Worm (Caenorhabditis elegans) whole organism, late embryonic: ENCODE data around the gene T25E12.6.
A peak's percentile ranks its signal among the peaks of the same experiment; 100 is the strongest.

Source experiments
- C08G9.2 ChIP-seq: sonication (generic microtip); optimal IDR thresholded peaks from 2 replicates; lab custom pipeline; 2016; ENCODE audit warnings: mild to moderate bottlenecking, missing genetic modification characterization, moderate library complexity, missing compliant biosample characterization
- C38D4.7 ChIP-seq: fragments of 200-800 bp; sonication (Bioruptor generic); optimal IDR thresholded peaks from 2 replicates; lab custom pipeline; 2018; ENCODE audit warnings: mild to moderate bottlenecking, missing genetic modification characterization, moderate library complexity, missing compliant biosample characterization
- K02D7.2 ChIP-seq: sonication (generic microtip); optimal IDR thresholded peaks from 2 replicates; lab custom pipeline; 2017; ENCODE audit warnings: mild to moderate bottlenecking, missing genetic modification characterization, missing compliant biosample characterization
- K09A11.1 ChIP-seq: sonication (generic microtip); optimal IDR thresholded peaks from 2 replicates; lab custom pipeline; 2017; ENCODE audit warnings: antibody characterized with exemption, mild to moderate bottlenecking, missing genetic modification characterization, missing compliant biosample characterization; ENCODE audit not compliant: insufficient read depth
- T23F11.4 ChIP-seq: fragments of 200-800 bp; sonication (Bioruptor generic); optimal IDR thresholded peaks from 2 replicates; lab custom pipeline; 2018; ENCODE audit warnings: mild to moderate bottlenecking, missing genetic modification characterization, missing compliant biosample characterization
- ama-1 ChIP-seq: fragments of 150-350 bp; optimal IDR thresholded peaks from 2 replicates; lab custom pipeline; 2014
- ceh-14 ChIP-seq: sonication (generic microtip); optimal IDR thresholded peaks from 2 replicates; lab custom pipeline; 2016; ENCODE audit warnings: missing genotype, missing genetic modification characterization, missing compliant biosample characterization
- ceh-18 ChIP-seq: sonication (generic microtip); optimal IDR thresholded peaks from 2 replicates; lab custom pipeline; 2016; ENCODE audit warnings: missing genetic modification characterization, missing compliant biosample characterization
- ceh-2 ChIP-seq: sonication (generic microtip); optimal IDR thresholded peaks from 2 replicates; lab custom pipeline; 2016; ENCODE audit warnings: missing genotype, missing genetic modification characterization, missing compliant biosample characterization
- ceh-24 ChIP-seq: sonication (generic microtip); optimal IDR thresholded peaks from 2 replicates; lab custom pipeline; 2016; ENCODE audit warnings: mild to moderate bottlenecking, missing genetic modification characterization, missing compliant biosample characterization
- ceh-31 ChIP-seq: sonication (generic microtip); optimal IDR thresholded peaks from 2 replicates; lab custom pipeline; 2016; ENCODE audit warnings: missing genetic modification characterization, missing compliant biosample characterization
- ceh-34 ChIP-seq: sonication (generic microtip); optimal IDR thresholded peaks from 2 replicates; lab custom pipeline; 2016; ENCODE audit warnings: mild to moderate bottlenecking, missing genetic modification characterization, missing compliant biosample characterization
- ceh-6 ChIP-seq: fragments of 200-800 bp; sonication (Bioruptor generic); optimal IDR thresholded peaks from 2 replicates; lab custom pipeline; 2018; ENCODE audit warnings: mild to moderate bottlenecking, missing genetic modification characterization, missing compliant biosample characterization
- dve-1 ChIP-seq: sonication (generic microtip); optimal IDR thresholded peaks from 2 replicates; lab custom pipeline; 2017; ENCODE audit warnings: antibody characterized with exemption, mild to moderate bottlenecking, missing genetic modification characterization, missing compliant biosample characterization
- elt-2 ChIP-seq: sonication (generic microtip); optimal IDR thresholded peaks from 2 replicates; lab custom pipeline; 2016; ENCODE audit warnings: missing genetic modification reagents, missing genetic modification characterization, missing compliant biosample characterization
- elt-4 ChIP-seq: sonication (generic microtip); optimal IDR thresholded peaks from 2 replicates; lab custom pipeline; 2016; ENCODE audit warnings: missing genetic modification characterization, missing compliant biosample characterization
- ets-4 ChIP-seq: sonication (generic microtip); optimal IDR thresholded peaks from 2 replicates; lab custom pipeline; 2016; ENCODE audit warnings: missing genetic modification characterization, missing compliant biosample characterization
- eyg-1 ChIP-seq: sonication (generic microtip); optimal IDR thresholded peaks from 2 replicates; lab custom pipeline; 2016; ENCODE audit warnings: missing genotype, missing genetic modification characterization, missing compliant biosample characterization
- fax-1 ChIP-seq: sonication (generic microtip); optimal IDR thresholded peaks from 2 replicates; lab custom pipeline; 2016; ENCODE audit warnings: missing genotype, missing genetic modification characterization, missing compliant biosample characterization
- fkh-10 ChIP-seq: fragments of 150-350 bp; optimal IDR thresholded peaks from 2 replicates; lab custom pipeline; 2014; ENCODE audit warnings: missing biosample characterization, missing genetic modification reagents, missing genetic modification characterization
- gmeb-2 ChIP-seq: sonication (generic microtip); optimal IDR thresholded peaks from 2 replicates; lab custom pipeline; 2016; ENCODE audit warnings: missing genetic modification characterization, inconsistent platforms, missing compliant biosample characterization
- hlh-13 ChIP-seq: fragments of 200-800 bp; sonication (Bioruptor generic); optimal IDR thresholded peaks from 2 replicates; lab custom pipeline; 2018; ENCODE audit warnings: mild to moderate bottlenecking, missing genetic modification characterization, missing compliant biosample characterization
- hlh-30 ChIP-seq: sonication (generic microtip); optimal IDR thresholded peaks from 2 replicates; lab custom pipeline; 2017; ENCODE audit warnings: antibody characterized with exemption, missing genetic modification characterization, missing compliant biosample characterization; ENCODE audit not compliant: insufficient read depth
- lim-6 ChIP-seq: sonication (generic microtip); optimal IDR thresholded peaks from 2 replicates; lab custom pipeline; 2016; ENCODE audit warnings: missing genetic modification characterization, missing compliant biosample characterization
- nhr-232 ChIP-seq: sonication (generic microtip); optimal IDR thresholded peaks from 2 replicates; lab custom pipeline; 2016; ENCODE audit warnings: missing genetic modification characterization, missing compliant biosample characterization
- npax-4 ChIP-seq: sonication (generic microtip); optimal IDR thresholded peaks from 2 replicates; lab custom pipeline; 2016; ENCODE audit warnings: missing genetic modification characterization, missing compliant biosample characterization
- pag-3 ChIP-seq: sonication (generic microtip); optimal IDR thresholded peaks from 2 replicates; lab custom pipeline; 2016; ENCODE audit warnings: missing compliant biosample characterization, missing genetic modification characterization, borderline replicate concordance
- pax-1 ChIP-seq: fragments of 150-350 bp; optimal IDR thresholded peaks from 2 replicates; lab custom pipeline; 2014; ENCODE audit warnings: missing biosample characterization, missing genetic modification characterization
- pha-2 ChIP-seq: sonication (generic microtip); optimal IDR thresholded peaks from 2 replicates; lab custom pipeline; 2017; ENCODE audit warnings: mild to moderate bottlenecking, missing genetic modification characterization, missing compliant biosample characterization
- pqm-1 ChIP-seq: sonication (generic microtip); optimal IDR thresholded peaks from 2 replicates; lab custom pipeline; 2016; ENCODE audit warnings: missing genetic modification characterization, missing compliant biosample characterization
- pros-1 ChIP-seq: fragments of 150-350 bp; optimal IDR thresholded peaks from 2 replicates; lab custom pipeline; 2014; ENCODE audit warnings: missing biosample characterization, missing genetic modification reagents, missing genetic modification characterization
- ref-2 ChIP-seq: sonication (generic microtip); optimal IDR thresholded peaks from 2 replicates; lab custom pipeline; 2016; ENCODE audit warnings: missing genetic modification characterization, missing compliant biosample characterization
- sdc-2 ChIP-seq: sonication (generic microtip); optimal IDR thresholded peaks from 2 replicates; lab custom pipeline; 2016; ENCODE audit warnings: missing genotype, missing genetic modification characterization, missing compliant biosample characterization
- syd-9 ChIP-seq: sonication (generic microtip); optimal IDR thresholded peaks from 2 replicates; lab custom pipeline; 2016; ENCODE audit warnings: mild to moderate bottlenecking, missing genetic modification characterization, moderate library complexity, missing compliant biosample characterization
- tbx-2 ChIP-seq: sonication (generic microtip); optimal IDR thresholded peaks from 2 replicates; lab custom pipeline; 2016; ENCODE audit warnings: missing genetic modification characterization, missing compliant biosample characterization
- tbx-7 ChIP-seq: sonication (generic microtip); optimal IDR thresholded peaks from 2 replicates; lab custom pipeline; 2016; ENCODE audit warnings: missing genotype, missing genetic modification characterization, missing compliant biosample characterization
- ttx-3 ChIP-seq: sonication (generic microtip); optimal IDR thresholded peaks from 2 replicates; lab custom pipeline; 2016; ENCODE audit warnings: missing genetic modification reagents, missing genetic modification characterization, missing compliant biosample characterization
- unc-3 ChIP-seq, 2 experiments: fragments of 200-800 bp in 1 of 2; sonication (Bioruptor generic) in 1 of 2; sonication (generic microtip) in 1 of 2; conservative IDR thresholded peaks in 1 of 2; optimal IDR thresholded peaks in 1 of 2; 2 replicates each; pipeline versions ENCODE4 v1.3.6 to Lab custom; 2016 to 2022; ENCODE audit warnings: missing compliant biosample characterization in 2 of 2, missing genetic modification characterization in 2 of 2, missing genetic modification reagents in 1 of 2
- unc-42 ChIP-seq: sonication (generic microtip); optimal IDR thresholded peaks from 2 replicates; lab custom pipeline; 2016; ENCODE audit warnings: missing genotype, missing genetic modification characterization, missing compliant biosample characterization
- unc-86 ChIP-seq: sonication (generic microtip); optimal IDR thresholded peaks from 2 replicates; lab custom pipeline; 2016; ENCODE audit warnings: missing genetic modification characterization, missing compliant biosample characterization
- zip-5 ChIP-seq: sonication (generic microtip); optimal IDR thresholded peaks from 2 replicates; lab custom pipeline; 2016; ENCODE audit warnings: missing genetic modification characterization, missing compliant biosample characterization

The T25E12.6 gene

ce11 chrV:16744783-16745182 is 2.6 kb downstream of the T25E12.6 start:
- TF ChIP-seq C08G9.2 (tag; lab: Kevin White, UChicago) (no peak), zip-5 (tag; lab: Kevin White, UChicago) (no peak), gmeb-2 (tag; lab: Kevin White, UChicago) (no peak), hlh-13 (GFP tag; lab: Kevin White, UChicago) (no peak), ets-4 (no peak), unc-42 (tag; lab: Kevin White, UChicago) (no peak), ceh-31 (tag; lab: Kevin White, UChicago) (no peak), ref-2 (no peak), ceh-14 (tag; lab: Kevin White, UChicago) (no peak), K02D7.2 (tag; lab: Kevin White, UChicago) (no peak), C38D4.7 (GFP tag; lab: Kevin White, UChicago) (no peak), pag-3 (tag; lab: Kevin White, UChicago) (no peak)

- no peak for TF ChIP-seq pax-1
- no peak for TF ChIP-seq unc-3 (GFP tag; conservative IDR thresholded peaks at IDR 0.05; lab: Robert Waterston, UW)
- no peak for TF ChIP-seq unc-3 (tag; optimal IDR thresholded peaks at IDR 0.05; lab: Kevin White, UChicago)
- no peak for TF ChIP-seq pqm-1 (tag; lab: Kevin White, UChicago)
- no peak for TF ChIP-seq C08G9.2 (tag; lab: Kevin White, UChicago)
- TF ChIP-seq ceh-34 (tag; lab: Kevin White, UChicago) = no peak
- TF ChIP-seq ama-1 = no peak
- TF ChIP-seq pag-3 (tag; lab: Kevin White, UChicago) = no peak
- TF ChIP-seq npax-4 (tag; lab: Kevin White, UChicago) = no peak
- TF ChIP-seq ceh-18 (tag; lab: Kevin White, UChicago) = no peak
- TF ChIP-seq ceh-6 (GFP tag; lab: Kevin White, UChicago) = no peak
- TF ChIP-seq sdc-2 (tag; lab: Kevin White, UChicago) = no peak
- TF ChIP-seq fax-1 = no peak
- no peak for TF ChIP-seq eyg-1 (tag; lab: Kevin White, UChicago)
- no peak for TF ChIP-seq unc-86
- TF ChIP-seq syd-9 = no peak
- no peak for TF ChIP-seq nhr-232 (tag; lab: Kevin White, UChicago)
- TF ChIP-seq ceh-24 (tag; lab: Kevin White, UChicago) = no peak
- no peak for TF ChIP-seq fkh-10 (GFP tag; lab: Kevin White, UChicago)
- no peak for TF ChIP-seq lim-6 (tag; lab: Kevin White, UChicago)
Measured at ce11 chrV:16745214-16745613, 3.0 kb downstream of the T25E12.6 start.

- TF ChIP-seq ref-2 = no peak
- TF ChIP-seq zip-5 (tag; lab: Kevin White, UChicago) = peak; percentile 53
- peak; percentile 7 for TF ChIP-seq ceh-14 (tag; lab: Kevin White, UChicago)
- TF ChIP-seq tbx-7 (tag; lab: Kevin White, UChicago) = peak; percentile 64
- peak; percentile 53 for TF ChIP-seq ceh-31 (tag; lab: Kevin White, UChicago)
- peak; percentile 24 for TF ChIP-seq elt-2
- peak; percentile 17 for TF ChIP-seq C08G9.2 (tag; lab: Kevin White, UChicago)
- peak; percentile 13 for TF ChIP-seq tbx-2
- peak; percentile 33 for TF ChIP-seq ceh-2 (tag; lab: Kevin White, UChicago)
- TF ChIP-seq K09A11.1 (tag; lab: Kevin White, UChicago) = no peak
- TF ChIP-seq, all 69 proteins: peak for 8
Measured at ce11 chrV:16746231-16746990, 4.2 kb downstream of the T25E12.6 start, which contains the start of gene gyg-2. Gene gyg-2 (minus strand): TSS chrV:16746258.

ce11 chrV:16747031-16747672 is 4.9 kb downstream of the T25E12.6 start, which contains the start of gene dkf-2:
Gene dkf-2 (plus strand): TSS chrV:16747622.
- TF ChIP-seq pha-2 (no peak), hlh-30 (tag; lab: Kevin White, UChicago) (no peak), fax-1 (no peak), unc-42 (tag; lab: Kevin White, UChicago) (no peak), ceh-6 (GFP tag; lab: Kevin White, UChicago) (no peak), pros-1 (tag; lab: Kevin White, UChicago) (no peak), elt-2 (no peak), ceh-18 (tag; lab: Kevin White, UChicago) (no peak), dve-1 (tag; lab: Kevin White, UChicago) (no peak), T23F11.4 (no peak), elt-4 (tag; lab: Kevin White, UChicago) (no peak), ttx-3 (tag; lab: Kevin White, UChicago) (no peak), lim-6 (tag; lab: Kevin White, UChicago) (no peak), tbx-7 (tag; lab: Kevin White, UChicago) (no peak)
